Worm (Caenorhabditis elegans): ENCODE results near the gene srh-215.
A peak's percentile ranks its signal among the peaks of the same experiment; 100 is the strongest.

srh-215 gene

DNA sequence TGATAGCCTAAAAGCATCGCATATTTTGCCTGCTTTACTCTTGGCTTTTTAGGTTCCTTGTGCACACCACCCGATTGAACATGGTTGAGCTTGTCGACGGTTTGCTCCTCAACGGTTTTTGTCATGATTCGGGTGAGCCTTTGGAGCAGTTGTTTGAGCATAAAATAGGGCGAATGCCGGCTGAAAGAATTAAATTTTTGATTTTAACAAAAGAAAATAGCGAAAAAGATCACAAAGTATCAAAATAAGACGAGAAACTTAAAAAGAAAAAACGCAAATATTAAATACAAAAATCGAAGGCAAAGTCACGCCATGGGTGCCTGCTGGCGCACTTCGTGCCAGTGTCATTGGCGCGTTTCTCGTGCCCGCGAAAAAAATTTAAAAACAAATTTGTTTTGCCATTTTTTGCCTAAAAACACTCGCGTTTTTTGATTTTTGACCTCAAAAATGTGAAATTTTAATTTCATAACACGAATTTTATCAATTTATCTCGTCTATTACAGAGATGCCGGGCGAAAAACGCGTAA lies 36.9 kb downstream of the srh-215 start, which contains the start of the genes ctps-1 and pus-1 (continued):
- TF ChIP-seq nhr-76 (tag; optimal IDR thresholded peaks at IDR 0.05) (no peak), fos-1 (tag; optimal IDR thresholded peaks at IDR 0.05) (no peak), egl-5 (tag; optimal IDR thresholded peaks at IDR 0.05) (no peak), elt-2 (tag; optimal IDR thresholded peaks at IDR 0.05) (peak; percentile 28), elt-1 (tag; optimal IDR thresholded peaks at IDR 0.05) (no peak), lin-15B (tag; optimal IDR thresholded peaks at IDR 0.05) (peak; percentile 54), hmg-11 (tag; optimal IDR thresholded peaks at IDR 0.05) (peak; percentile 48), ceh-9 (tag; optimal IDR thresholded peaks at IDR 0.05) (no peak), unc-39 (tag; optimal IDR thresholded peaks at IDR 0.05) (no peak), ceh-28 (tag; optimal IDR thresholded peaks at IDR 0.05) (no peak), ceh-16 (tag; optimal IDR thresholded peaks at IDR 0.05) (no peak), tbx-2 (tag; optimal IDR thresholded peaks at IDR 0.05) (no peak), fkh-10 (GFP tag; optimal IDR thresholded peaks at IDR 0.05) (peak; percentile 47), ceh-82 (tag; optimal IDR thresholded peaks at IDR 0.05) (no peak), R02D3.7 (tag; optimal IDR thresholded peaks at IDR 0.05) (peak; percentile 2), nhr-43 (tag; optimal IDR thresholded peaks at IDR 0.05; ENCODE audit: poor library complexity, severe bottlenecking) (no peak), ztf-11 (tag; optimal IDR thresholded peaks at IDR 0.05) (no peak)

DNA sequence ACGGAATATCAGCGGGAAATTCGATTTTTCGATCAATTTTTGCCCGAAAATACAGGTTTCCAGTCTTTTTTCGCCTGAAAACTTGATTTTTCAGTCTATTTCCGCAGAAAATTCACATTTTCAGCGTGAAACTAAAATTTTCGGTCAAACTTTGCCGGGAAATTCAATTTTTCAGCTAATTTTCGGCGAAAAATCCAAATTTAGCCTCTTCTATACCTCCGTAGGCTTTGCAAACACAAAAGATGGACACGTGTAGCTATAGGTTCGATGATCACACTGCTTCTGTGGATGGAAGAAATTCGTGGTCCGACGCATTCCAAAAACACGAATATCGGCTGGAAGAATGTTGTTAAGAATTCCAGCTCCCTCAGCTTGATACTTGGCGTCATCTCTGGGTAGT lies 37.7 kb downstream of the srh-215 start:
- TF ChIP-seq elt-3 (tag; optimal IDR thresholded peaks at IDR 0.05) (no peak), nhr-12 (tag; optimal IDR thresholded peaks at IDR 0.05) (no peak), snpc-4 (tag; optimal IDR thresholded peaks at IDR 0.05) (no peak), lsy-12 (tag; optimal IDR thresholded peaks at IDR 0.05) (no peak), nhr-11 (tag; optimal IDR thresholded peaks at IDR 0.05) (no peak), nhr-67 (tag; optimal IDR thresholded peaks at IDR 0.05) (no peak), eor-1 (tag; optimal IDR thresholded peaks at IDR 0.05) (no peak), ama-1 (optimal IDR thresholded peaks at IDR 0.05) (no peak), fkh-10 (GFP tag; optimal IDR thresholded peaks at IDR 0.05) (no peak), ceh-16 (tag; optimal IDR thresholded peaks at IDR 0.05) (no peak), fos-1 (tag; optimal IDR thresholded peaks at IDR 0.05) (no peak), elt-2 (tag; optimal IDR thresholded peaks at IDR 0.05) (no peak), mml-1 (tag; optimal IDR thresholded peaks at IDR 0.05) (no peak), mdl-1 (tag; optimal IDR thresholded peaks at IDR 0.05) (no peak), pqm-1 (tag; optimal IDR thresholded peaks at IDR 0.05) (no peak), lin-39 (tag; optimal IDR thresholded peaks at IDR 0.05) (no peak), egl-27 (tag; optimal IDR thresholded peaks at IDR 0.05) (no peak)

DNA sequence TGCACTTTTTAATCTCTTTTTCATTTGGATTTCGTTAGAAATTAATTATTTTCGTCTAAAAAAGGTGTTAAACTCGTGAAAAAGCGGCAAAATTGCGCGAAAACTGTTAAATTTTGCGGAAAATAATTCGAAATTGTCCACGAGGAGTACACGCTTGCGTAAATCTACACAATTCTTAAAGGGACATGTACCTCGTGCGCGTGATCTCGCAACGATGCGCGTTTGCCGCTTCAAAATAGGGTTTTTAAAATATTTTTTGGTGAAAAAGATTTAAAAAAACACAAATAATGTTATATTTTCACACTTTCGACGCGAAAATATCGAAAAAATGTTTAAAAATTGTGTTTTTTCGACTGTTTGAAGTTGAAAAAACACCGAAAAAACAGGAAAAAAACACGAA lies 38.5 kb downstream of the srh-215 start:
- TF ChIP-seq aly-2 (tag; optimal IDR thresholded peaks at IDR 0.05) (no peak), fkh-2 (tag; optimal IDR thresholded peaks at IDR 0.05) (no peak), ztf-4 (tag; optimal IDR thresholded peaks at IDR 0.05) (no peak), zag-1 (tag; optimal IDR thresholded peaks at IDR 0.05) (no peak), nhr-77 (tag; optimal IDR thresholded peaks at IDR 0.05) (no peak), fos-1 (tag; optimal IDR thresholded peaks at IDR 0.05) (no peak)

DNA sequence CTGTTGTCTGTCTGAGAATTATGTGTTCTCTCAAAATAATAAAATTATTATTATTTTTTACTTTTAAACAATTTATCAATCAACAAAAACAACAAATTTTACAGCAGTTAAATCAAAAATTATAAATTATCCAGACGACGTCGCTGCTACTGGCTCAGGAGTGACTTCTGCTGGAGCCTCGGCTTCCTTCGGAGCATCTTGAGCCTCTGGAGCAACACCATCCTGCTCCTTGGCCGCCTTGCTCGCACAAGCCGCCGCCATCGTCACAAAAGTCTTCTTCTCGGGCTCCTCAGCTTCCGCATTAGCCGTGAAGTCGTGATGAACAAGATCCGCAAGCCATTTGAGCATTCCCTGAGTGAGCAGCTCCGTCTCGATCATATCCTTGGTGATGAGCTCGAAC lies 39.1 kb downstream of the srh-215 start:
- TF ChIP-seq nhr-43 (tag; optimal IDR thresholded peaks at IDR 0.05; ENCODE audit: poor library complexity, severe bottlenecking) (no peak), nhr-77 (tag; optimal IDR thresholded peaks at IDR 0.05) (no peak), R02D3.7 (tag; optimal IDR thresholded peaks at IDR 0.05) (no peak), nhr-11 (tag; optimal IDR thresholded peaks at IDR 0.05) (no peak), nhr-23 (tag; optimal IDR thresholded peaks at IDR 0.05) (no peak), daf-12 (tag; optimal IDR thresholded peaks at IDR 0.05) (no peak), lin-15B (tag; optimal IDR thresholded peaks at IDR 0.05) (no peak), pha-4 (tag; optimal IDR thresholded peaks at IDR 0.05) (no peak), elt-2 (tag; optimal IDR thresholded peaks at IDR 0.05) (no peak), elt-1 (tag; optimal IDR thresholded peaks at IDR 0.05) (no peak), fos-1 (tag; optimal IDR thresholded peaks at IDR 0.05) (no peak), mml-1 (tag; optimal IDR thresholded peaks at IDR 0.05) (no peak), aly-2 (tag; optimal IDR thresholded peaks at IDR 0.05) (no peak), nhr-25 (tag; optimal IDR thresholded peaks at IDR 0.05) (no peak), nhr-76 (tag; optimal IDR thresholded peaks at IDR 0.05) (no peak), zag-1 (tag; optimal IDR thresholded peaks at IDR 0.05) (no peak), ceh-9 (tag; optimal IDR thresholded peaks at IDR 0.05) (no peak)

All from whole organism, L3 larva.